Worm (Caenorhabditis elegans) whole organism, L4 larva: ENCODE measurements around the gene C25F9.13.

Source experiments
- D1046.2 ChIP-seq: fragments of 200-800 bp; sonication (Bioruptor generic); IDR thresholded peaks from 2 replicates; pipeline ENCODE4 v1.3.6; 2022; ENCODE audit warnings: missing genetic modification characterization, missing compliant biosample characterization
- R02D3.7 ChIP-seq: fragments of 150-350 bp; sonication (generic microtip); optimal IDR thresholded peaks from 3 replicates; lab custom pipeline; 2014; ENCODE audit warnings: missing biosample characterization, missing genetic modification characterization
- T26A8.4 ChIP-seq: fragments of 200-800 bp; sonication (Bioruptor generic); IDR thresholded peaks from 2 replicates; pipeline ENCODE4 v1.3.6; 2022; ENCODE audit warnings: missing genetic modification characterization, missing compliant biosample characterization
- Y105C5A.15 ChIP-seq: fragments of 200-800 bp; sonication (Bioruptor generic); IDR thresholded peaks from 2 replicates; pipeline ENCODE4 v1.3.6; 2022; ENCODE audit warnings: missing genetic modification characterization, missing compliant biosample characterization
- Y48G9A.11 ChIP-seq: fragments of 200-800 bp; sonication (Bioruptor generic); IDR thresholded peaks from 2 replicates; pipeline ENCODE4 v1.3.6; 2022; ENCODE audit warnings: missing genetic modification reagents, missing genetic modification characterization, missing compliant biosample characterization
- aha-1 ChIP-seq: fragments of 150-350 bp; peaks from one replicate; lab custom pipeline; 2014; ENCODE audit warnings: missing biosample characterization, missing genetic modification characterization
- arid-1 ChIP-seq: fragments of 200-800 bp; sonication (Bioruptor generic); conservative IDR thresholded peaks from 2 replicates; pipeline ENCODE4 v1.3.6; 2022; ENCODE audit warnings: missing genetic modification reagents, missing genetic modification characterization, missing compliant biosample characterization
- ceh-20 ChIP-seq: fragments of 200-800 bp; sonication (Bioruptor generic); IDR thresholded peaks from 2 replicates; pipeline ENCODE4 v1.3.6; 2022; ENCODE audit warnings: missing genetic modification reagents, missing genetic modification characterization, missing compliant biosample characterization
- ceh-32 ChIP-seq: sonication (generic microtip); optimal IDR thresholded peaks from 2 replicates; lab custom pipeline; 2016; ENCODE audit warnings: mild to moderate bottlenecking, missing genetic modification characterization, missing compliant biosample characterization; ENCODE audit not compliant: poor library complexity
- ceh-62 ChIP-seq: sonication (generic microtip); optimal IDR thresholded peaks from 2 replicates; lab custom pipeline; 2017; ENCODE audit warnings: missing biosample characterization, missing genetic modification characterization
- ces-1 ChIP-seq: fragments of 150-350 bp; sonication (generic microtip); optimal IDR thresholded peaks from 4 replicates; lab custom pipeline; 2014; ENCODE audit warnings: missing biosample characterization, missing genetic modification reagents, missing genetic modification characterization
- daf-8 ChIP-seq: fragments of 200-800 bp; sonication (Bioruptor generic); IDR thresholded peaks from 2 replicates; pipeline ENCODE4 v1.3.6; 2022; ENCODE audit warnings: missing genetic modification characterization, missing compliant biosample characterization
- dmd-8 ChIP-seq: fragments of 200-800 bp; sonication (Bioruptor generic); IDR thresholded peaks from 2 replicates; pipeline ENCODE4 v1.3.6; 2022; ENCODE audit warnings: missing genetic modification characterization, missing compliant biosample characterization
- dmd-9 ChIP-seq: fragments of 200-800 bp; sonication (Bioruptor generic); IDR thresholded peaks from 2 replicates; pipeline ENCODE4 v1.3.6; 2022; ENCODE audit warnings: missing genetic modification reagents, missing genetic modification characterization, missing compliant biosample characterization
- dpl-1 ChIP-seq: fragments of 150-350 bp; optimal IDR thresholded peaks from 2 replicates; lab custom pipeline; 2014; ENCODE audit warnings: missing biosample characterization, missing genetic modification reagents, missing genetic modification characterization
- egl-27 ChIP-seq: sonication (generic microtip); optimal IDR thresholded peaks from 3 replicates; lab custom pipeline; 2017; ENCODE audit warnings: missing biosample characterization, missing genetic modification reagents, missing genetic modification characterization
- hif-1 ChIP-seq, 2 experiments: sonication (generic microtip); optimal IDR thresholded peaks; 2 replicates each; lab custom pipeline; 2016 to 2017; ENCODE audit warnings: missing compliant biosample characterization in 2 of 2, missing genetic modification characterization in 2 of 2, missing genetic modification reagents in 2 of 2, missing genotype in 2 of 2, mild to moderate bottlenecking in 1 of 2
- hlh-30 ChIP-seq: sonication (generic microtip); optimal IDR thresholded peaks from 2 replicates; lab custom pipeline; 2017; ENCODE audit warnings: antibody characterized with exemption, mild to moderate bottlenecking, missing genetic modification characterization, missing compliant biosample characterization; ENCODE audit not compliant: insufficient read depth
- hmg-1.1 ChIP-seq: fragments of 200-800 bp; sonication (Bioruptor generic); IDR thresholded peaks from 2 replicates; pipeline ENCODE4 v1.3.6; 2022; ENCODE audit warnings: missing genetic modification reagents, missing genetic modification characterization, missing compliant biosample characterization
- lim-7 ChIP-seq: fragments of 200-800 bp; sonication (Bioruptor generic); IDR thresholded peaks from 2 replicates; pipeline ENCODE4 v1.3.6; 2022; ENCODE audit warnings: missing genetic modification characterization, missing compliant biosample characterization
- lin-1 ChIP-seq: fragments of 200-800 bp; sonication (Bioruptor generic); IDR thresholded peaks from 2 replicates; pipeline ENCODE4 v1.3.6; 2022; ENCODE audit warnings: missing genetic modification reagents, missing genetic modification characterization, missing compliant biosample characterization
- lin-29 ChIP-seq: fragments of 200-800 bp; sonication (Bioruptor generic); IDR thresholded peaks from 2 replicates; pipeline ENCODE4 v1.3.6; 2022; ENCODE audit warnings: missing genetic modification reagents, missing genetic modification characterization, missing compliant biosample characterization
- lin-39 ChIP-seq: fragments of 150-350 bp; optimal IDR thresholded peaks from 2 replicates; lab custom pipeline; 2014; ENCODE audit warnings: missing biosample characterization, missing genetic modification reagents, missing genetic modification characterization
- madf-5 ChIP-seq, 2 experiments: fragments of 200-800 bp; sonication (Bioruptor generic); IDR thresholded peaks; 2 replicates each; pipeline ENCODE4 v1.3.6; 2022; ENCODE audit warnings: missing compliant biosample characterization in 2 of 2, missing genetic modification characterization in 2 of 2
- madf-9 ChIP-seq: fragments of 200-800 bp; sonication (Bioruptor generic); conservative IDR thresholded peaks from 2 replicates; pipeline ENCODE4 v1.3.6; 2022; ENCODE audit warnings: missing genetic modification reagents, missing genetic modification characterization, missing compliant biosample characterization
- mxl-2 ChIP-seq: fragments of 200-800 bp; sonication (Bioruptor generic); conservative IDR thresholded peaks from 2 replicates; pipeline ENCODE4 v1.3.6; 2022; ENCODE audit warnings: missing genetic modification reagents, missing genetic modification characterization, missing compliant biosample characterization
- nhr-102 ChIP-seq: sonication (generic microtip); optimal IDR thresholded peaks from 2 replicates; lab custom pipeline; 2016; ENCODE audit warnings: mild to moderate bottlenecking, missing genetic modification characterization, moderate library complexity, missing compliant biosample characterization
- nhr-41 ChIP-seq: fragments of 200-800 bp; sonication (Bioruptor generic); IDR thresholded peaks from 2 replicates; pipeline ENCODE4 v1.3.6; 2022; ENCODE audit warnings: missing genetic modification reagents, missing genetic modification characterization, missing compliant biosample characterization
- nhr-42 ChIP-seq: fragments of 200-800 bp; sonication (Bioruptor generic); IDR thresholded peaks from 2 replicates; pipeline ENCODE4 v1.3.6; 2022; ENCODE audit warnings: missing genetic modification characterization, missing compliant biosample characterization
- nhr-48 ChIP-seq: sonication (generic microtip); optimal IDR thresholded peaks from 2 replicates; lab custom pipeline; 2016; ENCODE audit warnings: mild to moderate bottlenecking, missing genetic modification characterization, missing compliant biosample characterization
- nhr-76 ChIP-seq: fragments of 150-350 bp; optimal IDR thresholded peaks from 2 replicates; lab custom pipeline; 2014; ENCODE audit warnings: missing biosample characterization, missing genetic modification characterization
- pha-4 ChIP-seq, 2 experiments: fragments of 150-350 bp in 1 of 2; fragments of 200-800 bp in 1 of 2; sonication (Bioruptor generic) in 1 of 2; IDR thresholded peaks in 1 of 2; optimal IDR thresholded peaks in 1 of 2; 2 replicates each; pipeline versions ENCODE4 v1.3.6 to Lab custom; 2014 to 2022; ENCODE audit warnings: missing genetic modification characterization in 2 of 2, missing genetic modification reagents in 2 of 2, missing biosample characterization in 1 of 2, missing compliant biosample characterization in 1 of 2
- php-3 ChIP-seq: fragments of 200-800 bp; sonication (Bioruptor generic); IDR thresholded peaks from 2 replicates; pipeline ENCODE4 v1.3.6; 2022; ENCODE audit warnings: missing genetic modification reagents, missing genetic modification characterization, missing compliant biosample characterization
- pqm-1 ChIP-seq: sonication (generic microtip); optimal IDR thresholded peaks from 2 replicates; lab custom pipeline; 2017; ENCODE audit warnings: missing biosample characterization, missing genetic modification characterization
- set-16 ChIP-seq: fragments of 200-800 bp; sonication (Bioruptor generic); IDR thresholded peaks from 2 replicates; pipeline ENCODE4 v1.3.6; 2022; ENCODE audit warnings: missing genetic modification reagents, missing genetic modification characterization, missing compliant biosample characterization
- snpc-4 ChIP-seq: fragments of 150-350 bp; optimal IDR thresholded peaks from 2 replicates; lab custom pipeline; 2014; ENCODE audit warnings: missing biosample characterization, missing genetic modification characterization
- unc-39 ChIP-seq: sonication (generic microtip); optimal IDR thresholded peaks from 2 replicates; lab custom pipeline; 2017; ENCODE audit warnings: missing biosample characterization, missing genetic modification characterization
- unc-62 ChIP-seq, 3 experiments: fragments of 150-350 bp in 1 of 3; sonication (generic microtip); optimal IDR thresholded peaks in 2 of 3; peaks in 1 of 3; 1 replicate in 1 of 3; 2 replicates in 2 of 3; lab custom pipeline; 2014 to 2017; ENCODE audit warnings: missing biosample characterization in 3 of 3, missing genetic modification characterization in 3 of 3, missing genetic modification reagents in 3 of 3, missing genotype in 1 of 3

Gene C25F9.13

DNA sequence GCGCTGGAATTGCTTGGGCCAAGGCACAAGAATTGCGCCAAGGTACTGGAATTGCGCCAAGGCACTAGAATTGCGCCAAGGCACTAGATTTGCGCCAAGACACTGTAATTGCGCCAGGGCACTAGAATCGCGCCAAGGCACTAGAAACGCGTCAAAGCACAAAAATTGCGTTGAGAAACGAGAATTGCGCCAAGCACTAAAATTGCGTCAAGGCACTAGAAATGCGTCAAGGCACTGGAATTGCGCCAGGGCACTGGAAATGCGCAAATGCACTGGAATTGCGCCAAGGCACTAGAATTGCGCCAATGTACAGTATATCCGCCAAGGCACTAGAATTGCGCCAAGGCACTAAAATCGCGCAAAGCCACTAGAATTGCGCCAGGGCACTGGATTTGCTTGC, 27.0 kb downstream of the C25F9.13 start:
- TF ChIP-seq php-3 (GFP tag; lab: Robert Waterston, UW) (no peak), unc-62 (GFP tag; optimal IDR thresholded peaks at IDR 0.05 in 1 of 2; lab: Kevin White, UChicago) (no peak), unc-62 (tag; optimal IDR thresholded peaks at IDR 0.05; lab: Kevin White, UChicago) (no peak), mxl-2 (GFP tag; lab: Robert Waterston, UW) (no peak), hif-1 (tag; optimal IDR thresholded peaks at IDR 0.05; lab: Kevin White, UChicago) (no peak), D1046.2 (GFP tag; lab: Robert Waterston, UW) (no peak), pha-4 (GFP tag; IDR thresholded peaks at IDR 0.05; lab: Robert Waterston, UW) (no peak), pha-4 (tag; optimal IDR thresholded peaks at IDR 0.05; lab: Kevin White, UChicago) (no peak), dpl-1 (no peak), arid-1 (GFP tag; lab: Robert Waterston, UW) (no peak)

DNA sequence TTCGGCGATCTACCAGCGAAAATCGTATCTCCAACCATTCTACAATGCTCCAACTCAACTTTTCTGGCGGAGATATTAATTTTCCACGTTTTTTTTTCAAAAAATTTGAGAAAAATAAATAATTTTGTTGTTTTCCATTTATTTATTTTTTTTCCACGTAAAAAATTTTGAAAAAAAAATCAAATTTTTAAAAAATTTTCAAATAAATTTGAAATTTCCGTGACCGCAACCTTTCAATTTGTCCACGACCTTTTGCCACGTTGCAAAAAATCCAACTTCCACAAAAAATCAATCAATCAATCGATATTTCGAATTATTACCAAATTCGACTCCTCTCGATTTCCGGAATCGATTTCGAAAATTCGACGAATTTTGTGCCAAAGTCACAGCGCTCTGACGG, 27.5 kb downstream of the C25F9.13 start, which contains the start of gene Y43F8A.2:
TSS of gene Y43F8A.2 (plus strand) at position 301 of the 400 bp plus-strand sequence.
- TF ChIP-seq daf-8 (GFP tag; lab: Robert Waterston, UW) (no peak), ces-1 (GFP tag; lab: Kevin White, UChicago) (no peak), R02D3.7 (tag; lab: Kevin White, UChicago) (no peak), hmg-1.1 (GFP tag; lab: Robert Waterston, UW) (no peak), hlh-30 (no peak), Y48G9A.11 (no peak), dmd-8 (GFP tag; lab: Robert Waterston, UW) (no peak), lin-29 (GFP tag; lab: Robert Waterston, UW) (no peak), lin-1 (GFP tag; lab: Robert Waterston, UW) (no peak), pqm-1 (tag; lab: Kevin White, UChicago) (no peak), madf-5 (GFP tag; IDR thresholded peaks at IDR 0.05; lab: Robert Waterston, UW) (no peak)

DNA sequence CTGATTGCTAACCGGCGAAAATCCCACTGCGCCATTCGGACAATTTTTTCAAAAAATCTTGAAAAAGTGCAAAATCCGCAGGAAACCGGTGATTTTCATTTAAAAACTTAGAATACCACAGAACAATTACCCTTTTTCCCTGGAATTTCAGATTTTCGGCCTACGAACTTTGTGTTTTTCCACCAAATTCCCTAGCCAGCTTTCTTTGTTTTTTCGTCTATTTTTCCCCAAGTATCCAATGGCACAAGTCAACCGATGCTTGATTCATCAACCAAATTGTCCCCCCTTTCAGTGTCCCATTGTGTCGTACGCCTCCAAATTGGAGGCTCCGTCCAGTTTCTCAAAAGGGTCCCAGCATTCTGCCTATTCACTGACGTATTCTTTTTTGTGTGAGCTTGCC, 28.6 kb downstream of the C25F9.13 start, which contains the start of gene Y43F8A.1:
TSS of gene Y43F8A.1 (plus strand) at position 301 of the 400 bp plus-strand sequence.
- no peak for TF ChIP-seq ceh-32
- TF ChIP-seq dmd-9 (GFP tag; lab: Robert Waterston, UW) = no peak
- TF ChIP-seq nhr-48 = no peak
- no peak for TF ChIP-seq egl-27
- no peak for TF ChIP-seq Y105C5A.15 (GFP tag; lab: Robert Waterston, UW)
- TF ChIP-seq nhr-102 = no peak
- TF ChIP-seq nhr-42 = no peak
- no peak for TF ChIP-seq lin-29 (GFP tag; lab: Robert Waterston, UW)
- TF ChIP-seq arid-1 (GFP tag; lab: Robert Waterston, UW) = no peak
- no peak for TF ChIP-seq set-16 (GFP tag; lab: Robert Waterston, UW)
- no peak for TF ChIP-seq lin-39
- TF ChIP-seq hlh-30 = no peak
- no peak for TF ChIP-seq ceh-20 (GFP tag; lab: Robert Waterston, UW)
- TF ChIP-seq lim-7 (GFP tag; lab: Robert Waterston, UW) = no peak
- TF ChIP-seq php-3 (GFP tag; lab: Robert Waterston, UW) = no peak
- TF ChIP-seq nhr-76 (tag; lab: Kevin White, UChicago) = no peak
- TF ChIP-seq madf-9 (GFP tag; lab: Robert Waterston, UW) = no peak
- TF ChIP-seq dmd-8 (GFP tag; lab: Robert Waterston, UW) = no peak
- TF ChIP-seq unc-39 (tag; lab: Kevin White, UChicago) = no peak

DNA sequence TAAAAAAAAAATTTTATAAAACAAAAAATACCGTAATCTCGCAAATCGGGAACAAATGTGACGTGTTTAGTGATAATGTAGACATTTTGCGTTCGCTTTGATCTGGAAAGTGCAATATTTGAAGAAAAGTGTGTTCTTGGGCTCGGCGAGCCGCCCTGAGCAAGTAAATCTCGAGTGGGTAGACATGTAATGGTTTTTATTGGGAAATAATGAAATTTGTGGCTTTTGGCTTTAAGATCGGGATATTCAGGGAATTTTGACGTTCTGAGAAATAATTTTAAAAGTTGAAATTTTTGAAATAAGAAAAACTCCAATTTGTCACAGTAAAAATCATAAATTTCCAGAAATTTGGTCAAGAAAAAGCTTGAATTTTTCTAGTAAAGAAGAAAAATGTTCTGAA, 36.2 kb downstream of the C25F9.13 start, which contains the start of gene C14B4.2:
TSS of gene C14B4.2 (minus strand) at position 101 of the 400 bp plus-strand sequence.
- TF ChIP-seq snpc-4 (tag; lab: Kevin White, UChicago) = no peak
- no peak for TF ChIP-seq nhr-76 (tag; lab: Kevin White, UChicago)
- no peak for TF ChIP-seq T26A8.4
- no peak for TF ChIP-seq ceh-62
- no peak for TF ChIP-seq aha-1 (tag; lab: Kevin White, UChicago)
- TF ChIP-seq pqm-1 (tag; lab: Kevin White, UChicago) = no peak
- no peak for TF ChIP-seq nhr-41 (GFP tag; lab: Robert Waterston, UW)
